Fruit fly (Drosophila melanogaster) whole organism, embryonic: ENCODE results near the gene CG10589.

Source experiments
- Antp ChIP-seq: fragments of 200-800 bp; sonication (Bioruptor generic); optimal IDR thresholded peaks from 3 replicates; lab custom pipeline; 2016; ENCODE audit warnings: missing biosample characterization, missing genetic modification characterization
- B-H1 ChIP-seq: fragments of 200-800 bp; sonication (Bioruptor generic); IDR thresholded peaks from 3 replicates; pipeline ENCODE4 v1.3.6; 2022; ENCODE audit warnings: missing biosample characterization, missing genetic modification characterization
- CG10274 ChIP-seq: fragments of 200-800 bp; sonication (Bioruptor generic); optimal IDR thresholded peaks from 3 replicates; lab custom pipeline; 2017; ENCODE audit warnings: missing biosample characterization, mild to moderate bottlenecking, missing genetic modification characterization
- CG10543 ChIP-seq: fragments of 200-800 bp; sonication (Bioruptor generic); optimal IDR thresholded peaks from 3 replicates; lab custom pipeline; 2017; ENCODE audit warnings: missing biosample characterization, mild to moderate bottlenecking, missing genetic modification characterization, moderate library complexity
- CG10654 ChIP-seq: fragments of 200-800 bp; sonication (Bioruptor generic); optimal IDR thresholded peaks from 2 replicates; lab custom pipeline; 2016; ENCODE audit warnings: missing biosample characterization, missing genetic modification characterization
- CG14441 ChIP-seq: fragments of 200-800 bp; sonication (Bioruptor generic); IDR thresholded peaks from 2 replicates; pipeline ENCODE4 v1.3.6; 2022; ENCODE audit warnings: missing biosample characterization, missing genetic modification characterization
- CG15011 ChIP-seq: fragments of 200-800 bp; sonication (Bioruptor generic); optimal IDR thresholded peaks from 3 replicates; lab custom pipeline; 2018; ENCODE audit warnings: missing biosample characterization, mild to moderate bottlenecking, missing genetic modification characterization
- CG15514 ChIP-seq: fragments of 200-800 bp; sonication (Bioruptor generic); optimal IDR thresholded peaks from 3 replicates; lab custom pipeline; 2017; ENCODE audit warnings: missing biosample characterization, missing genetic modification characterization, mild to moderate bottlenecking, moderate library complexity, missing genetic modification reagents
- CG17361 ChIP-seq: fragments of 200-800 bp; sonication (Bioruptor generic); IDR thresholded peaks from 3 replicates; pipeline ENCODE4 v1.3.6; 2022; ENCODE audit warnings: missing biosample characterization, missing genetic modification characterization
- CG1792 ChIP-seq: fragments of 200-800 bp; sonication (Bioruptor generic); optimal IDR thresholded peaks from 2 replicates; lab custom pipeline; 2016; ENCODE audit warnings: missing biosample characterization, missing genetic modification characterization
- CG18476 ChIP-seq: fragments of 200-800 bp; sonication (Bioruptor generic); optimal IDR thresholded peaks from 2 replicates; lab custom pipeline; 2016; ENCODE audit warnings: missing biosample characterization, mild to moderate bottlenecking, missing genetic modification characterization
- CG18599 ChIP-seq: fragments of 200-800 bp; sonication (Bioruptor generic); optimal IDR thresholded peaks from 3 replicates; lab custom pipeline; 2017; ENCODE audit warnings: missing biosample characterization, missing genetic modification characterization, mild to moderate bottlenecking, moderate library complexity, missing genetic modification reagents
- CG18619 ChIP-seq: fragments of 200-800 bp; sonication (Bioruptor generic); optimal IDR thresholded peaks from 3 replicates; lab custom pipeline; 2017; ENCODE audit warnings: missing biosample characterization, mild to moderate bottlenecking, missing genetic modification characterization
- CG2712 ChIP-seq: fragments of 200-800 bp; optimal IDR thresholded peaks from 3 replicates; lab custom pipeline; 2019; ENCODE audit warnings: missing biosample characterization, mild to moderate bottlenecking, missing genetic modification characterization, moderate library complexity
- CG2875 ChIP-seq: fragments of 200-800 bp; sonication (Bioruptor generic); optimal IDR thresholded peaks from 2 replicates; lab custom pipeline; 2017; ENCODE audit warnings: missing biosample characterization, mild to moderate bottlenecking, missing genetic modification characterization, missing genetic modification reagents
- CG31224 ChIP-seq: fragments of 200-800 bp; sonication (Bioruptor generic); IDR thresholded peaks from 2 replicates; pipeline ENCODE4 v1.3.6; 2022; ENCODE audit warnings: missing biosample characterization, missing genetic modification characterization
- CG31365 ChIP-seq: fragments of 200-800 bp; sonication (Bioruptor generic); optimal IDR thresholded peaks from 2 replicates; lab custom pipeline; 2018; ENCODE audit warnings: missing biosample characterization, mild to moderate bottlenecking, missing genetic modification characterization
- CG34224 ChIP-seq: fragments of 200-800 bp; sonication (Bioruptor generic); IDR thresholded peaks from 3 replicates; pipeline ENCODE4 v1.3.6; 2022; ENCODE audit warnings: missing biosample characterization, missing genetic modification characterization; ENCODE audit not compliant: partially characterized antibody
- CG5245 ChIP-seq: fragments of 200-800 bp; sonication (Bioruptor generic); optimal IDR thresholded peaks from 3 replicates; lab custom pipeline; 2016; ENCODE audit warnings: missing biosample characterization, missing genetic modification characterization
- CG6272 ChIP-seq: fragments of 200-800 bp; sonication (Bioruptor generic); IDR thresholded peaks from 2 replicates; pipeline ENCODE4 v1.3.6; 2022; ENCODE audit warnings: missing biosample characterization, missing genetic modification characterization
- CG6813 ChIP-seq: fragments of 200-800 bp; sonication (Bioruptor generic); optimal IDR thresholded peaks from 2 replicates; lab custom pipeline; 2017; ENCODE audit warnings: missing biosample characterization, missing genetic modification characterization, mild to moderate bottlenecking, moderate library complexity, missing genetic modification reagents
- CG8089 ChIP-seq: fragments of 200-800 bp; sonication (Bioruptor generic); optimal IDR thresholded peaks from 3 replicates; lab custom pipeline; 2016; ENCODE audit warnings: missing biosample characterization, missing genetic modification characterization
- CG9215 ChIP-seq: fragments of 200-800 bp; sonication (Bioruptor generic); IDR thresholded peaks from 2 replicates; pipeline ENCODE4 v1.3.6; 2022; ENCODE audit warnings: missing biosample characterization, missing genetic modification characterization
- Dp ChIP-seq: fragments of 200-800 bp; sonication (Bioruptor generic); optimal IDR thresholded peaks from 2 replicates; lab custom pipeline; 2018; ENCODE audit warnings: missing biosample characterization, mild to moderate bottlenecking, missing genetic modification characterization, moderate library complexity
- E2f2 ChIP-seq: fragments of 200-800 bp; sonication (Bioruptor generic); IDR thresholded peaks from 2 replicates; pipeline ENCODE4 v1.3.6; 2022; ENCODE audit warnings: missing biosample characterization, missing genetic modification characterization
- Eip74EF ChIP-seq, 2 experiments: fragments of 200-800 bp in 1 of 2; fragments of >200 bp in 1 of 2; sonication (Bioruptor generic) in 1 of 2; optimal IDR thresholded peaks; 2 replicates each; lab custom pipeline; 2017 to 2019; ENCODE audit warnings: missing biosample characterization in 2 of 2, missing genetic modification characterization in 2 of 2, mild to moderate bottlenecking in 1 of 2, moderate library complexity in 1 of 2
- HLHmδ ChIP-seq: fragments of 200-800 bp; sonication (Bioruptor generic); optimal IDR thresholded peaks from 2 replicates; lab custom pipeline; 2018; ENCODE audit warnings: missing biosample characterization, mild to moderate bottlenecking, missing genetic modification characterization, moderate library complexity
- HmgD ChIP-seq: fragments of 200-800 bp; sonication (Bioruptor generic); optimal IDR thresholded peaks from 3 replicates; lab custom pipeline; 2016; ENCODE audit warnings: missing biosample characterization, missing genetic modification characterization
- HmgZ ChIP-seq: fragments of 200-800 bp; sonication (Bioruptor generic); optimal IDR thresholded peaks from 2 replicates; lab custom pipeline; 2018; ENCODE audit warnings: missing biosample characterization, mild to moderate bottlenecking, missing genetic modification characterization
- Hr3 ChIP-seq: fragments of 200-800 bp; sonication (Bioruptor generic); optimal IDR thresholded peaks from 3 replicates; lab custom pipeline; 2016; ENCODE audit warnings: missing biosample characterization, missing genetic modification characterization
- NC2α ChIP-seq: fragments of 200-800 bp; sonication (Bioruptor generic); optimal IDR thresholded peaks from 2 replicates; lab custom pipeline; 2016; ENCODE audit warnings: missing biosample characterization, missing genetic modification characterization
- NK7.1 ChIP-seq: fragments of 200-800 bp; sonication (Bioruptor generic); optimal IDR thresholded peaks from 3 replicates; lab custom pipeline; 2016; ENCODE audit warnings: missing biosample characterization, missing genetic modification characterization
- Ravus ChIP-seq: fragments of 200-800 bp; sonication (Bioruptor generic); IDR thresholded peaks from 2 replicates; pipeline ENCODE4 v1.3.6; 2022; ENCODE audit warnings: missing biosample characterization, missing genetic modification characterization
- Sry-β ChIP-seq: fragments of 200-800 bp; sonication (Bioruptor generic); optimal IDR thresholded peaks from 2 replicates; lab custom pipeline; 2018; ENCODE audit warnings: missing biosample characterization, mild to moderate bottlenecking, missing genetic modification characterization, moderate library complexity
- Trl ChIP-seq, 3 experiments: fragments of >200 bp in 2 of 3; fragments of 200-800 bp in 1 of 3; sonication (Bioruptor generic) in 1 of 3; optimal IDR thresholded peaks; 2 replicates in 1 of 3; 3 replicates in 2 of 3; lab custom pipeline; 2016 to 2017; ENCODE audit warnings: missing biosample characterization in 1 of 3, missing genetic modification characterization in 1 of 3
- YL-1 ChIP-seq: fragments of 200-800 bp; sonication (Bioruptor generic); optimal IDR thresholded peaks from 3 replicates; lab custom pipeline; 2017; ENCODE audit warnings: missing biosample characterization, mild to moderate bottlenecking, missing genetic modification characterization
- amos ChIP-seq: fragments of 200-800 bp; sonication (Bioruptor generic); IDR thresholded peaks from 2 replicates; pipeline ENCODE4 v1.3.6; 2022; ENCODE audit warnings: missing biosample characterization, missing genetic modification characterization; ENCODE audit not compliant: partially characterized antibody
- caup ChIP-seq: fragments of 200-800 bp; sonication (Bioruptor generic); optimal IDR thresholded peaks from 3 replicates; lab custom pipeline; 2017; ENCODE audit warnings: missing biosample characterization, mild to moderate bottlenecking, missing genetic modification characterization, moderate library complexity; ENCODE audit not compliant: severe bottlenecking
- chn ChIP-seq: fragments of 200-800 bp; sonication (Bioruptor generic); optimal IDR thresholded peaks from 2 replicates; lab custom pipeline; 2016; ENCODE audit warnings: missing biosample characterization, missing genetic modification characterization
- ci ChIP-seq: fragments of 200-800 bp; sonication (Bioruptor generic); IDR thresholded peaks from 3 replicates; pipeline ENCODE4 v1.3.6; 2022; ENCODE audit warnings: missing biosample characterization, missing genetic modification characterization
- dmrt99B ChIP-seq: fragments of 200-800 bp; sonication (Bioruptor generic); optimal IDR thresholded peaks from 2 replicates; lab custom pipeline; 2018; ENCODE audit warnings: missing biosample characterization, mild to moderate bottlenecking, missing genetic modification characterization, moderate library complexity
- dpn ChIP-seq, 2 experiments: fragments of 200-800 bp; sonication (Bioruptor generic); optimal IDR thresholded peaks; 3 replicates each; lab custom pipeline; 2016; ENCODE audit warnings: missing biosample characterization in 2 of 2, missing genetic modification characterization in 2 of 2
- gcm ChIP-seq: fragments of 200-800 bp; sonication (Bioruptor generic); optimal IDR thresholded peaks from 2 replicates; lab custom pipeline; 2019; ENCODE audit warnings: missing biosample characterization, mild to moderate bottlenecking, missing genetic modification characterization, moderate library complexity
- onecut ChIP-seq: fragments of 200-800 bp; sonication (Bioruptor generic); IDR thresholded peaks from 2 replicates; pipeline ENCODE4 v1.3.6; 2022; ENCODE audit warnings: missing biosample characterization, missing genetic modification characterization
- prd ChIP-seq, 3 experiments: fragments of >200 bp in 2 of 3; fragments of 200-800 bp in 1 of 3; sonication (Bioruptor generic) in 1 of 3; optimal IDR thresholded peaks in 2 of 3; IDR thresholded peaks in 1 of 3; 2 replicates in 2 of 3; 3 replicates in 1 of 3; pipeline versions ENCODE4 v1.3.6 to Lab custom; 2017 to 2022; ENCODE audit warnings: missing biosample characterization in 1 of 3, missing genetic modification characterization in 1 of 3
- run ChIP-seq: fragments of 200-800 bp; sonication (Bioruptor generic); optimal IDR thresholded peaks from 3 replicates; lab custom pipeline; 2018; ENCODE audit warnings: missing biosample characterization, mild to moderate bottlenecking, missing genetic modification characterization
- ssp ChIP-seq: fragments of 200-800 bp; sonication (Bioruptor generic); IDR thresholded peaks from 2 replicates; pipeline ENCODE4 v1.3.6; 2022; ENCODE audit warnings: missing biosample characterization, missing genetic modification characterization
- tin ChIP-seq: fragments of 200-800 bp; sonication (Bioruptor generic); optimal IDR thresholded peaks from 3 replicates; lab custom pipeline; 2016; ENCODE audit warnings: missing biosample characterization, missing genetic modification characterization
- vfl ChIP-seq: fragments of 200-800 bp; sonication (Bioruptor generic); optimal IDR thresholded peaks from 2 replicates; lab custom pipeline; 2016; ENCODE audit warnings: missing biosample characterization, missing genetic modification characterization

Gene CG10589

DNA sequence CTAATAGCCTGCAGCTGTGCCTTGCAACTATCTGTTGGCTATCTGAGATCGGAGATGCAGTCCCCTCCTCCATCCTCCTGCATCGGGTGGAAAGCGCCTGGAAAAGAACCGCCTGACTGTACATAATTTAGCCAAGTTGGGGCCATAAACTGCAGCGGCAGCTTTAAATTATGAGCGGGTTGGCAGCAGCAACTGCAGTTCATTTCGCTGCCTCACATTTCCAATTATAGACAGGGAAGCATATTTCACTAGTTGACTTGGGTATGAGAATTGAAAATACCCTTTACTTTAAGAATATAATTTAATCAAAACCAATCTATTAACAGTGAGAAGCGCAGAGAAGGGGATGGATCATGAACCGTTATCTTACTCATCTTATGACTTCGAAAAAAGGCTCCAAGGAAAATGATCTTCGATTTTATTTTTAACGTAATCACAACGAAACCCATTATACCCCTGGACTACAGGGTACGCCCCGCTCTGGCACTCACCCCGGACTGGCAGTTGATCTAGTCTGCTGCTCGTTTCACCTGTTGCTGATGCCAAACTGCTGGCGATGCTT, 4.5 kb upstream of the CG10589 start (continued):
- no peak for TF ChIP-seq CG18476
- peak; percentile 40 for TF ChIP-seq gcm
- peak; percentile 79 for TF ChIP-seq CG2712 (tag; lab: Kevin White, UChicago)
- peak; percentile 27 for TF ChIP-seq CG18599 (GFP tag; lab: Kevin White, UChicago)
- no peak for TF ChIP-seq run (tag; lab: Kevin White, UChicago)
- 0 out of 2 replicates have a peak, but pooled peaks have one; percentile 26 for TF ChIP-seq E2f2 (GFP tag; lab: Robert Waterston, UW)
- no peak for TF ChIP-seq CG6272 (GFP tag; lab: Robert Waterston, UW)
- no peak for TF ChIP-seq caup (GFP tag; lab: Kevin White, UChicago)
- no peak for TF ChIP-seq Sry-β (GFP tag; lab: Kevin White, UChicago)
- peak; percentile 22; the same call in 1 of the 3 replicates for TF ChIP-seq B-H1
- no peak for TF ChIP-seq HmgD (GFP tag; lab: Kevin White, UChicago)
- peak; percentile 54 for TF ChIP-seq chn (GFP tag; lab: Kevin White, UChicago)
- TF ChIP-seq Hr3 (GFP tag; lab: Kevin White, UChicago) = peak; percentile 34
- peak; percentile 11 for TF ChIP-seq CG6813
- no peak for TF ChIP-seq CG1792 (GFP tag; lab: Kevin White, UChicago)
- TF ChIP-seq vfl (GFP tag; lab: Kevin White, UChicago) = no peak
- no peak for TF ChIP-seq CG9215 (GFP tag; lab: Robert Waterston, UW)
- TF ChIP-seq Ravus = no peak
- TF ChIP-seq CG10654 = peak; percentile 1
- no peak for TF ChIP-seq amos (GFP tag; lab: Robert Waterston, UW)
- TF ChIP-seq HLHmδ (GFP tag; lab: Kevin White, UChicago) = no peak
- no peak for TF ChIP-seq CG15514 (GFP tag; lab: Kevin White, UChicago)
- TF ChIP-seq Trl (optimal IDR thresholded peaks at IDR 0.05; lab: Kevin White, UChicago) = no peak
- peak; percentile 24 for TF ChIP-seq Trl (GFP tag; optimal IDR thresholded peaks at IDR 0.05; lab: Kevin White, UChicago)
- TF ChIP-seq ssp (GFP tag; lab: Robert Waterston, UW) = no peak
- TF ChIP-seq CG10274 (GFP tag; lab: Kevin White, UChicago) = no peak
- TF ChIP-seq CG8089 (GFP tag; lab: Kevin White, UChicago) = no peak
- TF ChIP-seq tin = peak; percentile 50
- TF ChIP-seq dmrt99B = peak; percentile 53
- TF ChIP-seq Eip74EF (GFP tag; optimal IDR thresholded peaks at IDR 0.05; lab: Kevin White, UChicago) = no peak
- no peak for TF ChIP-seq CG31365
- no peak for TF ChIP-seq CG31224 (GFP tag; lab: Robert Waterston, UW)
- TF ChIP-seq dpn (GFP tag; optimal IDR thresholded peaks at IDR 0.05; lab: Kevin White, UChicago) = peak in 1 of 2 experiments; percentile 23
- TF ChIP-seq CG2875 (GFP tag; lab: Kevin White, UChicago) = peak; percentile 50
- no peak for TF ChIP-seq Dp (GFP tag; lab: Kevin White, UChicago)
- TF ChIP-seq ci (GFP tag; lab: Robert Waterston, UW) = peak; percentile 65; the same call in 1 of the 3 replicates
- no peak for TF ChIP-seq HmgZ (tag; lab: Kevin White, UChicago)
- TF ChIP-seq onecut = no peak
- no peak for TF ChIP-seq CG34224 (GFP tag; lab: Robert Waterston, UW)
- TF ChIP-seq CG10543 (GFP tag; lab: Kevin White, UChicago) = no peak
- TF ChIP-seq YL-1 (GFP tag; lab: Kevin White, UChicago) = no peak
- no peak for TF ChIP-seq prd (optimal IDR thresholded peaks at IDR 0.05; lab: Kevin White, UChicago)
- TF ChIP-seq prd (GFP tag; IDR thresholded peaks at IDR 0.05; lab: Robert Waterston, UW) = peak; percentile 78
- peak; percentile 28 for TF ChIP-seq CG5245 (GFP tag; lab: Kevin White, UChicago)
- no peak for TF ChIP-seq CG18619 (GFP tag; lab: Kevin White, UChicago)
- TF ChIP-seq CG14441 = no peak
- peak; percentile 33; the same call in 1 of the 3 replicates for TF ChIP-seq CG17361 (GFP tag; lab: Robert Waterston, UW)
- no peak for TF ChIP-seq NK7.1
- peak; percentile 18 for TF ChIP-seq NC2α
- no peak for TF ChIP-seq CG15011 (GFP tag; lab: Kevin White, UChicago)
- TF ChIP-seq Antp (GFP tag; lab: Kevin White, UChicago) = peak; percentile 2
